Fruit fly (Drosophila melanogaster): ENCODE results near the gene Spg7.

Gene Spg7

DNA sequence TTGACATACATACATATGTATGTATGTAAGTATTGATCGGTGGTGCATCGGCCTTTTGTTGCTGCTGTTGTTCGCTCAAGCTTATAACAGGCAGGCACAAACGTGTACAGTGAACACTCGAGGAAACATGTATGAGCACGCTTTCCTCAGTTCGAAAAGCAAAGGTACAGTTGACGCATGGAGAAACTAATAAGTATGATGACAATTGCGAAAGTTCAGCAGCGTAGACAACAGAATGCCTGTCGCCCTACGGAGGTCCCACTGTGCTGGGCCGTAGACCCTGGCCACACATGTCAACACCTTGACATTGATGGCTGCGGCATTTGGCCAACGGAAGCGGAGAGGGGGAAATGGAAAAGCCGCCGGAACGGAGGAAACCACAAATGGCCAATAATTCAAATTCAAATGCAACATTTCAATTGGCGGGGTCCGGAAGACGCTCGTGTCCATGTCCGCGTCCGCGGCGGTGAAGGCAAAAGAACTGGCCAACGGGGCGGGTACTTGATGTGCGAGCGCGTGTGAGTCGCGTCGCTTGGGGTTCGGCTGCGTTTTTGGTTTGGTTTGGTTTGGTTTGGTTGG, 10.2 kb upstream of the Spg7 start, which contains the start of gene CG2681 (continued):
- TF ChIP-seq pan (optimal IDR thresholded peaks at IDR 0.05) (no peak), pan (GFP tag; optimal IDR thresholded peaks at IDR 0.05 in 1 of 2, IDR thresholded peaks at IDR 0.05 in 1 of 2) (peak in 1 of 2 experiments; percentile 67), CG12155 (GFP tag; optimal IDR thresholded peaks at IDR 0.05) (peak; percentile 0), Aef1 (GFP tag; IDR thresholded peaks at IDR 0.05) (peak; percentile 43; the same call in 1 of the 3 replicates), CG9437 (GFP tag; optimal IDR thresholded peaks at IDR 0.05) (peak; percentile 28), BEAF-32 (GFP tag; optimal IDR thresholded peaks at IDR 0.05) (no peak), lab (GFP tag; optimal IDR thresholded peaks at IDR 0.05) (no peak), CG16815 (GFP tag; optimal IDR thresholded peaks at IDR 0.05) (no peak), Asciz (GFP tag; optimal IDR thresholded peaks at IDR 0.05) (no peak), CG12236 (GFP tag; optimal IDR thresholded peaks at IDR 0.05) (no peak), mam (GFP tag; optimal IDR thresholded peaks at IDR 0.05) (peak; percentile 43), Hand (GFP tag; optimal IDR thresholded peaks at IDR 0.05) (no peak), CG1832 (GFP tag; optimal IDR thresholded peaks at IDR 0.05) (no peak), tin (GFP tag; optimal IDR thresholded peaks at IDR 0.05) (peak; percentile 6), CG6765 (GFP tag; optimal IDR thresholded peaks at IDR 0.05) (no peak), grau (tag; optimal IDR thresholded peaks at IDR 0.05) (peak; percentile 71), CG14050 (GFP tag; IDR thresholded peaks at IDR 0.05) (peak; percentile 27; the same call in 1 of the 3 replicates), ems (GFP tag; optimal IDR thresholded peaks at IDR 0.05) (no peak), danr (GFP tag; IDR thresholded peaks at IDR 0.05) (0 out of 2 replicates have a peak, but pooled peaks have one; percentile 14), NFAT (GFP tag; IDR thresholded peaks at IDR 0.05) (peak; percentile 62; the same call in 1 of the 2 replicates), Optix (GFP tag; IDR thresholded peaks at IDR 0.05) (peak; percentile 56; the same call in 1 of the 3 replicates), btn (GFP tag; optimal IDR thresholded peaks at IDR 0.05) (no peak), CG9727 (GFP tag; optimal IDR thresholded peaks at IDR 0.05) (no peak), lola (GFP tag; optimal IDR thresholded peaks at IDR 0.05) (no peak), zen (tag; optimal IDR thresholded peaks at IDR 0.05) (no peak), Dbx (GFP tag; IDR thresholded peaks at IDR 0.05) (0 out of 3 replicates have a peak, but pooled peaks have one; percentile 30), CG17328 (GFP tag; IDR thresholded peaks at IDR 0.05) (peak; percentile 38; the same call in 1 of the 2 replicates), scrt (GFP tag; optimal IDR thresholded peaks at IDR 0.05) (no peak), CG8944 (GFP tag; optimal IDR thresholded peaks at IDR 0.05) (peak; percentile 14), al (GFP tag; IDR thresholded peaks at IDR 0.05) (peak; percentile 50), CG4854 (GFP tag; optimal IDR thresholded peaks at IDR 0.05) (no peak), CG7786 (GFP tag; optimal IDR thresholded peaks at IDR 0.05) (peak; percentile 8), slou (GFP tag; optimal IDR thresholded peaks at IDR 0.05) (no peak), lilli (GFP tag; optimal IDR thresholded peaks at IDR 0.05) (peak; percentile 43), HLH54F (GFP tag; optimal IDR thresholded peaks at IDR 0.05) (peak; percentile 46), gsb (GFP tag; IDR thresholded peaks at IDR 0.05) (no peak), NC2α (GFP tag; optimal IDR thresholded peaks at IDR 0.05) (no peak), cg (GFP tag; optimal IDR thresholded peaks at IDR 0.05) (no peak), maf-S (GFP tag; optimal IDR thresholded peaks at IDR 0.05) (no peak), CG11093 (GFP tag; IDR thresholded peaks at IDR 0.05) (peak; percentile 57; the same call in 1 of the 3 replicates), Trl (optimal IDR thresholded peaks at IDR 0.05) (no peak), Trl (GFP tag; optimal IDR thresholded peaks at IDR 0.05) (peak; percentile 8), CG6175 (GFP tag; IDR thresholded peaks at IDR 0.05) (no peak), shn (GFP tag; optimal IDR thresholded peaks at IDR 0.05) (no peak), peb (GFP tag; IDR thresholded peaks at IDR 0.05) (no peak), CG7963 (GFP tag; IDR thresholded peaks at IDR 0.05; ENCODE audit: partially characterized antibody) (no peak), CG7372 (GFP tag; IDR thresholded peaks at IDR 0.05) (peak; percentile 29; the same call in 1 of the 2 replicates), pzg (GFP tag; optimal IDR thresholded peaks at IDR 0.05) (no peak), CG10979 (tag; optimal IDR thresholded peaks at IDR 0.05) (no peak), chn (GFP tag; optimal IDR thresholded peaks at IDR 0.05) (no peak), CG6813 (GFP tag; optimal IDR thresholded peaks at IDR 0.05) (no peak)

Measured in whole organism, embryonic.